Worm (Caenorhabditis elegans) whole organism, young adult: ENCODE measurements around the gene lnp-1.

Source experiments
- B0261.1 ChIP-seq: sonication (generic microtip); optimal IDR thresholded peaks from 2 replicates; lab custom pipeline; 2016; ENCODE audit warnings: mild to moderate bottlenecking, missing genetic modification characterization, moderate library complexity, missing compliant biosample characterization
- ama-1 ChIP-seq, 3 experiments: fragments of 150-350 bp in 1 of 3; sonication (generic microtip) in 2 of 3; optimal IDR thresholded peaks; 2 replicates each; lab custom pipeline; 2014 to 2018; ENCODE audit warnings: missing biosample characterization in 2 of 3, missing genetic modification characterization in 2 of 3, missing genetic modification reagents in 2 of 3
- dpl-1 ChIP-seq: fragments of 150-350 bp; optimal IDR thresholded peaks from 2 replicates; lab custom pipeline; 2014; ENCODE audit warnings: missing biosample characterization, missing genetic modification reagents, missing genetic modification characterization
- ets-4 ChIP-seq: fragments of 200-800 bp; sonication (Bioruptor generic); optimal IDR thresholded peaks from 2 replicates; lab custom pipeline; 2018; ENCODE audit warnings: mild to moderate bottlenecking, missing genetic modification characterization, missing compliant biosample characterization
- gei-17 ChIP-seq: fragments of 200-800 bp; sonication (Bioruptor generic); optimal IDR thresholded peaks from 2 replicates; lab custom pipeline; 2018; ENCODE audit warnings: mild to moderate bottlenecking, missing genetic modification characterization, missing compliant biosample characterization
- lag-1 ChIP-seq: fragments of 200-800 bp; sonication (Bioruptor generic); IDR thresholded peaks from 2 replicates; pipeline ENCODE4 v1.3.6; 2022; ENCODE audit warnings: missing genetic modification reagents, missing genetic modification characterization, missing compliant biosample characterization
- lin-26 ChIP-seq: fragments of 200-800 bp; sonication (Bioruptor generic); IDR thresholded peaks from 2 replicates; pipeline ENCODE4 v1.3.6; 2022; ENCODE audit warnings: missing genetic modification reagents, missing genetic modification characterization, missing compliant biosample characterization
- lin-35 ChIP-seq, 3 experiments: fragments of 150-350 bp in 2 of 3; sonication (generic microtip) in 1 of 3; optimal IDR thresholded peaks; 2 replicates each; lab custom pipeline; 2014 to 2018; ENCODE audit warnings: missing biosample characterization in 3 of 3, missing genetic modification characterization in 3 of 3, missing genetic modification reagents in 3 of 3
- nhr-80 ChIP-seq: sonication (generic microtip); optimal IDR thresholded peaks from 2 replicates; lab custom pipeline; 2016; ENCODE audit warnings: missing genetic modification characterization, missing compliant biosample characterization
- pha-4 ChIP-seq: fragments of 150-350 bp; sonication (generic microtip); optimal IDR thresholded peaks from 2 replicates; lab custom pipeline; 2014; ENCODE audit warnings: missing biosample characterization, missing genetic modification reagents, missing genetic modification characterization
- rec-8 ChIP-seq, 2 experiments: sonication (generic microtip); optimal IDR thresholded peaks; 2 replicates each; lab custom pipeline; 2016; ENCODE audit warnings: mild to moderate bottlenecking in 2 of 2, missing genetic modification characterization in 2 of 2, missing genetic modification reagents in 2 of 2, missing genotype in 2 of 2, missing biosample characterization in 1 of 2, missing compliant biosample characterization in 1 of 2, moderate library complexity in 1 of 2
- snpc-3.4 ChIP-seq: sonication (generic microtip); optimal IDR thresholded peaks from 2 replicates; lab custom pipeline; 2017; ENCODE audit warnings: missing genetic modification characterization, mild to moderate bottlenecking, missing compliant biosample characterization, antibody characterized with exemption, moderate library complexity, missing genotype, missing genetic modification reagents
- zfh-2 ChIP-seq: fragments of 200-800 bp; sonication (Bioruptor generic); conservative IDR thresholded peaks from 2 replicates; pipeline ENCODE4 v1.3.6; 2022; ENCODE audit warnings: missing genetic modification reagents, missing genetic modification characterization, missing compliant biosample characterization

DNA sequence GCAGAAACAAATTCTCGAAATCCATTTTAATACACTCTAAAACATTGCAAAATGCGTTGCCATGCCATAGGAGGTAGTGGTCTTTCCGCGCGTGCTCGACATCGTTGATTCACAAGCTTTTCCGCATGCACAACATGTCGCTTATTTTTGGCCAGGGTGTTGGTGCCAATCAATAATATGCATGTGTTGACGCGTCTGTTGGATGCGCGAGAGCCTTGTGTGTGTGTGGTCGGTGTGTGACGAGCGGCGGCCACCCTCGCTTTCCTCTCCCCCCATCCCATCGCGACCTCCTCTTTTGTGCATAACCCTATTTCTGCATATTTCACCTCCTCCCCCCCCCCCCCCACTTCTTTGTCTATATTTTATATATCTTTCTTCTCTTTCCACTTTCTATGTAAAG is 12.3 kb upstream of the lnp-1 start:
- TF ChIP-seq zfh-2 (GFP tag; lab: Robert Waterston, UW) = no peak; the same call in 1 of the 2 replicates
- TF ChIP-seq rec-8 (tag; optimal IDR thresholded peaks at IDR 0.05; lab: Kevin White, UChicago) = no peak
- no peak for TF ChIP-seq ama-1 (optimal IDR thresholded peaks at IDR 0.05; lab: Kevin White, UChicago)
- TF ChIP-seq ama-1 (GFP tag; optimal IDR thresholded peaks at IDR 0.05; lab: Kevin White, UChicago) = no peak
- TF ChIP-seq lin-35 (GFP tag; optimal IDR thresholded peaks at IDR 0.05; lab: Kevin White, UChicago) = no peak
- no peak for TF ChIP-seq snpc-3.4 (tag; lab: Kevin White, UChicago)
- TF ChIP-seq dpl-1 (GFP tag; lab: Kevin White, UChicago) = no peak
- no peak for TF ChIP-seq B0261.1 (tag; lab: Kevin White, UChicago)
- TF ChIP-seq lin-26 (GFP tag; lab: Robert Waterston, UW) = no peak
- no peak for TF ChIP-seq ets-4 (GFP tag; lab: Kevin White, UChicago)
- no peak for TF ChIP-seq lag-1
- TF ChIP-seq pha-4 (tag; lab: Kevin White, UChicago) = no peak
- no peak for TF ChIP-seq gei-17
- no peak for TF ChIP-seq nhr-80 (tag; lab: Kevin White, UChicago)
